Worm (Caenorhabditis elegans): ENCODE measurements around the gene ceh-57.

The ceh-57 gene

DNA sequence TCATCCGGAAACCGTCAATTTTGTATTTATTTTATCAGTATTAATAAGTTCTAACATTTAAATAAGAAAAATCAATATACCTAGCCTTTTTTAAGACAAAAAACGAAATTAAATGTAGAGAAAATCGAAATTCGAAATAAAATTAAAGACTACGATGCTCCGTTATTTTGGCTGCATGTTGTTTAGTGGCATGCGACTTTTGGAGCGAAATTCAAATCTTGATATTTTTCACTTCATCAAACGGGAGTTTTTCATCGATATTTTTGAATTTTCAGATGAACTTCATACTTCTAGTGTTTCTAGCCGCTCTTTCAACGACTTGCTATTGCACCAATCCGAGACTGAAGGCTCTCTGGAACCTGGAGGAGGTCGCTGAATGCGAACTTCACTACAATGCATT, 16.6 kb downstream of the ceh-57 start, which contains the start of gene C07E3.9:
TSS of gene C07E3.9 (plus strand) at position 270 of the 400 bp plus-strand sequence.
- peak; percentile 19 for TF ChIP-seq mes-2 (tag; optimal IDR thresholded peaks at IDR 0.05; ENCODE audit: poor library complexity, severe bottlenecking)
- TF ChIP-seq T20F7.1 (GFP tag; optimal IDR thresholded peaks at IDR 0.05): peak; percentile 94
- peak; percentile 65; the same call in 1 of the 2 replicates for TF ChIP-seq Y48G9A.11 (GFP tag; IDR thresholded peaks at IDR 0.05)
- no peak for TF ChIP-seq Y105C5A.15 (GFP tag; IDR thresholded peaks at IDR 0.05)
- no peak for TF ChIP-seq jun-1 (tag; optimal IDR thresholded peaks at IDR 0.05)
- peak; percentile 91 for TF ChIP-seq aha-1 (tag)
- peak; percentile 91 for TF ChIP-seq dpl-1 (GFP tag; optimal IDR thresholded peaks at IDR 0.05)
- no peak for TF ChIP-seq cey-2 (tag; optimal IDR thresholded peaks at IDR 0.05; ENCODE audit: borderline replicate concordance, insufficient read depth)
- no peak for TF ChIP-seq nhr-42 (GFP tag; IDR thresholded peaks at IDR 0.05)
- no peak for TF ChIP-seq F49E8.2 (tag; optimal IDR thresholded peaks at IDR 0.05; ENCODE audit: borderline replicate concordance)
- TF ChIP-seq gei-8 (GFP tag; optimal IDR thresholded peaks at IDR 0.05): no peak
- no peak for TF ChIP-seq mdl-1 (tag; optimal IDR thresholded peaks at IDR 0.05)

DNA sequence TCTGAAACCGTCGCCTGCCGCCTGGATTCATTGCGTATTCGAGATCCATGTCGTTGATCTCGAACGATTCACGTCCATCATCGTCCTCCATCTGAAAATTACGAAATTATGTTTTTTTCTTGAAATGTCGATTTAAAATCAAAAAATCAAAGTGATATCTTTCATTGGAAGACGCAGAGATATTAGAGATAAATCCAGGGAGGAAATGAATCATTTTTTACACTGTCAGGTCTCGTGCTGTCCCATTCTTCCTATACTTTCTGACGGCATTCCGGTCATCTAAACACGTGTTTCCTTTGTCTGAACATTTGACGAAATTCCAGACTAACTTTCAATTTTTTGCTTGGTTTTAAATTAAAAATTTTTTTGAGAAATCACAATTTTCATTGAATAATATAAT, 17.2 kb downstream of the ceh-57 start, which contains the start of gene stip-1:
TSS of gene stip-1 (minus strand) at position 98 of the 400 bp plus-strand sequence.
- no peak for TF ChIP-seq F49E8.2 (tag; optimal IDR thresholded peaks at IDR 0.05; ENCODE audit: borderline replicate concordance)
- TF ChIP-seq ceh-44 (GFP tag; IDR thresholded peaks at IDR 0.05): no peak
- peak; percentile 25 for TF ChIP-seq mxl-3 (GFP tag; optimal IDR thresholded peaks at IDR 0.05)
- no peak for TF ChIP-seq pha-4 (GFP tag; IDR thresholded peaks at IDR 0.05)
- TF ChIP-seq pha-4 (tag; optimal IDR thresholded peaks at IDR 0.05): no peak
- TF ChIP-seq attf-4 (tag; optimal IDR thresholded peaks at IDR 0.05): no peak
- no peak for TF ChIP-seq nhr-41 (GFP tag; IDR thresholded peaks at IDR 0.05)
- TF ChIP-seq lin-1 (GFP tag; IDR thresholded peaks at IDR 0.05): no peak

DNA sequence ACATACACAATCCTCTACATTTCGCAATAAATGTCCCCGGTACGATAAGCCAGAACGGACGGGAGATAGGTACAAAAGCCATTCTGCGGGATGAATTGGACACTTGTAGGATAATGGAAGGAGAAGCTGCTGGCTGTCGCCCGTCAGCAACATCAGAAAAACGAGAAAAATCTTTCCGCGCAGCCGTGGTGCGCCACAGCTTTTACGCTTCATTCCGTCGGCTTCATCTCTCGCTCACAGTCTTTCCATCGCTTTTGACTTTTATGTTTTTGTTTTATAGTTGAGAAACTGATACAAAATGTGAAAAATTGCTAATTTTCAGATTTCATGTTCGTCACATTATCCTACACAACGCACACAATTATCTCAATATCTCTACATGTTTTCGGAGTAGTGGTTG, 21.0 kb downstream of the ceh-57 start, which contains the start of gene C07E3.10:
TSS of gene C07E3.10 (plus strand) at position 301 of the 400 bp plus-strand sequence.
- TF ChIP-seq fos-1 (tag; optimal IDR thresholded peaks at IDR 0.05) (no peak), R02D3.7 (tag; optimal IDR thresholded peaks at IDR 0.05) (no peak), aha-1 (tag) (no peak)

DNA sequence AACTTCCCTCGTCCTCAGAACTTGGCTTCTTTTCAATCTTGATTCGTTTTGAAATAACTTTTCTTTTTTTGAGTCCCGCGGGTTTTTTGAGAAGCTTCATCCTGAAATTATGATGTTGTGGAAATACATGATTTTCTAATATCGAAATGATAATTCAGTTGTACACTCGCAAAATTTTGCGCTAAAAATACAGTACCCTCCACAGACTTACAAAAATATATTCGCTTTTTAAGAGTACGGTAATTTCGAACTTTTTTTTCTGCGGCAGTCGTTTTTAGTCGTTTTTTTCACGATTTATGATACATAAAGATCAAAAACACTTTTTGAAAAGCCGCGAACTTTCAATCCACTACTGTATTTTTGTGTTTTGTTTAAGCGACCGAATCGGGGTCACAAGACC, 22.1 kb downstream of the ceh-57 start, which contains the start of gene pro-2:
TSS of gene pro-2 (minus strand) at position 101 of the 400 bp plus-strand sequence.
- TF ChIP-seq nhr-41 (GFP tag; IDR thresholded peaks at IDR 0.05): no peak
- TF ChIP-seq jun-1 (tag; optimal IDR thresholded peaks at IDR 0.05): no peak
- no peak for TF ChIP-seq ZK337.2 (GFP tag; IDR thresholded peaks at IDR 0.05)
- TF ChIP-seq lin-13 (GFP tag; optimal IDR thresholded peaks at IDR 0.05): no peak
- TF ChIP-seq zag-1 (tag; optimal IDR thresholded peaks at IDR 0.05): no peak
- TF ChIP-seq lin-39 (tag; optimal IDR thresholded peaks at IDR 0.05): no peak
- no peak for TF ChIP-seq zip-2 (tag; optimal IDR thresholded peaks at IDR 0.05)
- no peak for TF ChIP-seq ceh-82 (tag; optimal IDR thresholded peaks at IDR 0.05)
- no peak for TF ChIP-seq daf-12 (tag; optimal IDR thresholded peaks at IDR 0.05)
- no peak for TF ChIP-seq nhr-42 (GFP tag; IDR thresholded peaks at IDR 0.05)
- TF ChIP-seq cey-2 (tag; optimal IDR thresholded peaks at IDR 0.05; ENCODE audit: borderline replicate concordance, insufficient read depth): no peak

DNA sequence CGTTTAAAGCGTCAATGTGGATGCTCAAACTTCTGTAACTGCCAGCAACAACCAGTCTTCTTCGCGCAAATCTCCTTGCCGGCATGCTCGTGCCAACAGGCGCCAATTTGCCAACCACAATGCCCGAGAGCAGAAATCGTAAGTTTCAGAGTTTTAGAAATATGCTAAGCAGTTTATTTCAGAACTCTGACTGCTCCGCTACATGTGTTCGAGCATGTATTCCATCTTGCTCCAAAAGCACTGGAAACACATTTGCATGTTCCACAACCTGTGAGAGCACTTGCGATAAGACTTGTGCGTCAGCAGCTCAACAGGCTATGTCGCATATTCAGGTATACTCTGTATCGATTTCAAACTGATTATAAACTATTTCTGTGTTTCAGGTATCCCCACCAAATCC, 37.3 kb downstream of the ceh-57 start:
- TF ChIP-seq unc-130 (GFP tag; optimal IDR thresholded peaks at IDR 0.05) (no peak), nhr-102 (tag; optimal IDR thresholded peaks at IDR 0.05) (no peak), aha-1 (tag) (peak; percentile 92), F10B5.3 (tag; optimal IDR thresholded peaks at IDR 0.05) (no peak)

DNA sequence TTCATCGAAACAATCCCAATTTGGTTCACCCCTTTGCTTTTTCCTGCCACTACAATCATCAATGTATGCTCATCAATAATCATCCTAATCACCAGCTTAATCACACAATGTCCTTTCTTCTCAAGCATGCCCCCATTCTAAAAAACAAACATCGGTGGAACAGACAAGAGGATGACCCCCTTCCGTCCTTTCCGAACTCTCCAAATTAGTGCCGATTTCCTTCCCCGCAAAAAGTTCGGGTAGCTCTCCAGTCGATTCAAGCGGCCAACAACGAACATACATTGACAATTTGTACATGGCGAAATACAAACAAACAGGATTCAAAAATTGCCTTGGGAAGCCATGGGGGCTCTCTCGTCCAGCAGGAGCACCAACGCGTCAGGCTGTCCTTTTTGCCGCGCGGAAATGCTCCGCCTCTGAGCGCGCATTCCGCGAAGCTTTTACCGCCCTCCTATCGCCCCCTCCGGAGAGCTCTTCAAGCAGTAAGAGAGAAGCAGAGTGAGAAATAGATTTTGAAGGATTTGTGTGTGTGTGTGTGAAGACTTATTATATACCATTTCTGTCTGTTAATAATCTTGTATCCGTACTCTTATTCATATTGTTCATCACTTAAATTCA, 41.4 kb downstream of the ceh-57 start, which contains the start of gene appg-1:
TSS of gene appg-1 (plus strand) at position 427 of the 618 bp plus-strand sequence.
- TF ChIP-seq Y48G9A.11 (GFP tag; IDR thresholded peaks at IDR 0.05): no peak
- 0 out of 2 replicates have a peak, but pooled peaks have one; percentile 34 for TF ChIP-seq dmd-8 (GFP tag; IDR thresholded peaks at IDR 0.05)
- no peak for TF ChIP-seq sdz-12 (GFP tag; optimal IDR thresholded peaks at IDR 0.05)
- no peak for TF ChIP-seq mep-1 (tag; optimal IDR thresholded peaks at IDR 0.05)
- no peak for TF ChIP-seq ceh-32 (tag; optimal IDR thresholded peaks at IDR 0.05; ENCODE audit: poor library complexity)
- TF ChIP-seq nhr-25 (tag; optimal IDR thresholded peaks at IDR 0.05; ENCODE audit: borderline replicate concordance, insufficient read depth): no peak
- TF ChIP-seq daf-19 (GFP tag; conservative IDR thresholded peaks at IDR 0.05): no peak
- peak; percentile 91 for TF ChIP-seq aha-1 (tag)
- peak; percentile 86 for TF ChIP-seq set-16 (GFP tag; IDR thresholded peaks at IDR 0.05)
- TF ChIP-seq madf-9 (GFP tag; conservative IDR thresholded peaks at IDR 0.05): 0 out of 2 replicates have a peak, but pooled peaks have one; percentile 6
- no peak for TF ChIP-seq lin-15B (tag; optimal IDR thresholded peaks at IDR 0.05)
- TF ChIP-seq nhr-76 (tag; optimal IDR thresholded peaks at IDR 0.05): no peak
- no peak for TF ChIP-seq mdl-1 (tag; optimal IDR thresholded peaks at IDR 0.05)
